Worm (Caenorhabditis elegans): Measurements from ENCODE around the gene aakg-5.
A peak's percentile ranks its signal among the peaks of the same experiment; 100 is the strongest.

aakg-5 gene

ce11 chrII:9976405-9976804 is 1.5 kb upstream of the aakg-5 start, which contains the start of gene R53.8:
TSS of gene R53.8 (plus strand) at chrII:9976705.
- TF ChIP-seq F13C5.2 (tag; optimal IDR thresholded peaks at IDR 0.05): no peak
- TF ChIP-seq pes-1 (GFP tag; IDR thresholded peaks at IDR 0.05): no peak
- TF ChIP-seq tra-4 (tag; optimal IDR thresholded peaks at IDR 0.05): no peak
- no peak for TF ChIP-seq B0310.2 (tag; optimal IDR thresholded peaks at IDR 0.05)
- TF ChIP-seq ama-1 (optimal IDR thresholded peaks at IDR 0.05): no peak
- TF ChIP-seq scrt-1 (GFP tag; IDR thresholded peaks at IDR 0.05): no peak
- no peak for TF ChIP-seq ceh-13 (GFP tag; optimal IDR thresholded peaks at IDR 0.05)
- TF ChIP-seq flt-1 (GFP tag; IDR thresholded peaks at IDR 0.05): no peak
- no peak for TF ChIP-seq hmg-4 (GFP tag; optimal IDR thresholded peaks at IDR 0.05)
- TF ChIP-seq ceh-36 (tag; optimal IDR thresholded peaks at IDR 0.05): no peak
- TF ChIP-seq aly-1 (tag; optimal IDR thresholded peaks at IDR 0.05): no peak

ce11 chrII:9974210-9974609 is 715 bp downstream of the aakg-5 start:
- TF ChIP-seq aly-1 (tag; optimal IDR thresholded peaks at IDR 0.05) (no peak), ceh-13 (GFP tag; optimal IDR thresholded peaks at IDR 0.05) (no peak), tbx-37 (GFP tag; conservative IDR thresholded peaks at IDR 0.05) (no peak), hmbx-1 (tag; optimal IDR thresholded peaks at IDR 0.05) (no peak), hnd-1 (tag; optimal IDR thresholded peaks at IDR 0.05) (no peak), tbx-11 (GFP tag; IDR thresholded peaks at IDR 0.05) (no peak), tra-4 (tag; optimal IDR thresholded peaks at IDR 0.05) (no peak), F13C5.2 (tag; optimal IDR thresholded peaks at IDR 0.05) (no peak), B0310.2 (tag; optimal IDR thresholded peaks at IDR 0.05) (no peak), pes-1 (GFP tag; IDR thresholded peaks at IDR 0.05) (no peak), ets-7 (tag; optimal IDR thresholded peaks at IDR 0.05) (no peak)

- TF ChIP-seq ceh-13 (GFP tag; optimal IDR thresholded peaks at IDR 0.05) (no peak), ceh-36 (tag; optimal IDR thresholded peaks at IDR 0.05) (no peak)
These were observed 4.4 kb downstream of the aakg-5 start, which contains the start of gene R53.5 for ce11 chrII:9970438-9971092. TSS of gene R53.5 (minus strand) at chrII:9970488.

- TF ChIP-seq pes-1 (GFP tag; IDR thresholded peaks at IDR 0.05) (0 out of 2 replicates have a peak, but pooled peaks have one; percentile 33), ceh-36 (tag; optimal IDR thresholded peaks at IDR 0.05) (no peak), flt-1 (GFP tag; IDR thresholded peaks at IDR 0.05) (no peak), ama-1 (optimal IDR thresholded peaks at IDR 0.05) (no peak), ceh-13 (GFP tag; optimal IDR thresholded peaks at IDR 0.05) (no peak), tra-4 (tag; optimal IDR thresholded peaks at IDR 0.05) (no peak), tbx-11 (GFP tag; IDR thresholded peaks at IDR 0.05) (no peak), hnd-1 (tag; optimal IDR thresholded peaks at IDR 0.05) (no peak), B0310.2 (tag; optimal IDR thresholded peaks at IDR 0.05) (no peak), scrt-1 (GFP tag; IDR thresholded peaks at IDR 0.05) (no peak), hmbx-1 (tag; optimal IDR thresholded peaks at IDR 0.05) (no peak), hmg-4 (GFP tag; optimal IDR thresholded peaks at IDR 0.05) (no peak), tbx-37 (GFP tag; conservative IDR thresholded peaks at IDR 0.05) (peak; percentile 57; the same call in 1 of the 2 replicates), ets-7 (tag; optimal IDR thresholded peaks at IDR 0.05) (no peak), F13C5.2 (tag; optimal IDR thresholded peaks at IDR 0.05) (no peak), sea-1 (GFP tag; conservative IDR thresholded peaks at IDR 0.05) (no peak), aly-1 (tag; optimal IDR thresholded peaks at IDR 0.05) (no peak)
These were observed 6.8 kb downstream of the aakg-5 start, which contains the start of the genes R53.4 and psf-1 for ce11 chrII:9967999-9968706. TSS of gene R53.4 (minus strand) at chrII:9968049. TSS of gene psf-1 (plus strand) at chrII:9968673.

ce11 chrII:9966954-9967353 is 8.0 kb downstream of the aakg-5 start, which contains the start of gene dtmk-1:
TSS of gene dtmk-1 (minus strand) at chrII:9967099.
- TF ChIP-seq hnd-1 (tag; optimal IDR thresholded peaks at IDR 0.05): no peak
- no peak for TF ChIP-seq flt-1 (GFP tag; IDR thresholded peaks at IDR 0.05)
- TF ChIP-seq hmg-4 (GFP tag; optimal IDR thresholded peaks at IDR 0.05): no peak
- no peak for TF ChIP-seq aly-1 (tag; optimal IDR thresholded peaks at IDR 0.05)
- TF ChIP-seq tra-4 (tag; optimal IDR thresholded peaks at IDR 0.05): no peak
- TF ChIP-seq ceh-36 (tag; optimal IDR thresholded peaks at IDR 0.05): no peak
- no peak for TF ChIP-seq F13C5.2 (tag; optimal IDR thresholded peaks at IDR 0.05)
- no peak for TF ChIP-seq sea-1 (GFP tag; conservative IDR thresholded peaks at IDR 0.05)
- TF ChIP-seq ama-1 (optimal IDR thresholded peaks at IDR 0.05): no peak
- no peak for TF ChIP-seq tbx-11 (GFP tag; IDR thresholded peaks at IDR 0.05)
- TF ChIP-seq tbx-37 (GFP tag; conservative IDR thresholded peaks at IDR 0.05): no peak
- TF ChIP-seq scrt-1 (GFP tag; IDR thresholded peaks at IDR 0.05): no peak
- no peak for TF ChIP-seq hmbx-1 (tag; optimal IDR thresholded peaks at IDR 0.05)
- TF ChIP-seq ceh-13 (GFP tag; optimal IDR thresholded peaks at IDR 0.05): no peak
- TF ChIP-seq ets-7 (tag; optimal IDR thresholded peaks at IDR 0.05): no peak
- no peak for TF ChIP-seq B0310.2 (tag; optimal IDR thresholded peaks at IDR 0.05)
- TF ChIP-seq pes-1 (GFP tag; IDR thresholded peaks at IDR 0.05): no peak

ce11 chrII:9965325-9965724 is 9.6 kb downstream of the aakg-5 start:
- TF ChIP-seq flt-1 (GFP tag; IDR thresholded peaks at IDR 0.05) (no peak), ceh-13 (GFP tag; optimal IDR thresholded peaks at IDR 0.05) (no peak), tbx-11 (GFP tag; IDR thresholded peaks at IDR 0.05) (no peak), ets-7 (tag; optimal IDR thresholded peaks at IDR 0.05) (no peak), sea-1 (GFP tag; conservative IDR thresholded peaks at IDR 0.05) (no peak), hnd-1 (tag; optimal IDR thresholded peaks at IDR 0.05) (no peak), tra-4 (tag; optimal IDR thresholded peaks at IDR 0.05) (no peak), ceh-36 (tag; optimal IDR thresholded peaks at IDR 0.05) (no peak)

- no peak for TF ChIP-seq hmg-4 (GFP tag; optimal IDR thresholded peaks at IDR 0.05)
- no peak for TF ChIP-seq aly-1 (tag; optimal IDR thresholded peaks at IDR 0.05)
- no peak for TF ChIP-seq hmbx-1 (tag; optimal IDR thresholded peaks at IDR 0.05)
- no peak for TF ChIP-seq B0310.2 (tag; optimal IDR thresholded peaks at IDR 0.05)
- no peak for TF ChIP-seq tbx-37 (GFP tag; conservative IDR thresholded peaks at IDR 0.05)
- TF ChIP-seq tbx-11 (GFP tag; IDR thresholded peaks at IDR 0.05): no peak
- no peak for TF ChIP-seq hnd-1 (tag; optimal IDR thresholded peaks at IDR 0.05)
- no peak for TF ChIP-seq pes-1 (GFP tag; IDR thresholded peaks at IDR 0.05)
These were observed 11.1 kb downstream of the aakg-5 start for ce11 chrII:9963808-9964207.

All from whole organism, early embryonic.